Fruit fly (Drosophila melanogaster) whole organism: ENCODE results near the gene fkh.

Experiments
- CG8478 ChIP-seq: fragments of >200 bp; optimal IDR thresholded peaks from 2 replicates; lab custom pipeline; 2018; ENCODE audit warnings: inconsistent platforms
- psq ChIP-seq: fragments of >200 bp; optimal IDR thresholded peaks from 2 replicates; lab custom pipeline; 2017
- usp ChIP-seq: fragments of >200 bp; optimal IDR thresholded peaks from 2 replicates; lab custom pipeline; 2017; ENCODE audit warnings: missing biosample characterization, missing genetic modification characterization, mixed read lengths

DNA sequence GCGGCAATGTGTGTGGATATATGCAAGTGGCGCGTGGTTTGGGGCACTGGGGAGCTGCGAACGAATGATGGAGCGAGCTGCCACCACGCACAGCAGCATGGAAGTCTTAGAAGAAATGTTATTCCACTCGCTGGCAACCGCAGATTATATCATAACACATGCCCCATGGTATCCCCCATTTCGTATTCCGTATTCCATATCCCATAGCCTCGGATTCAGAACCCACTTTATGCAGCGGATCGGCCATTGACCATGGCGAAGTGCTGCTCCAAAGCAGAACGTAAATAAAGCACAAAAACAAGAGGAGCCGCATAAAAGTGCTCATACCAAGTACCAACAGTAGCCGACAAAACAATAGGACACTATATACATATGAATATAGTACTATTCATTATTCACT is 43.6 kb upstream of the fkh start:
- TF ChIP-seq usp (GFP tag; lab: Kevin White, UChicago) (no peak), psq (lab: Kevin White, UChicago) (no peak), CG8478 (lab: Kevin White, UChicago) (no peak)
